Worm (Caenorhabditis elegans): ENCODE data around the gene Y71H2AM.1.
A peak's percentile ranks its signal among the peaks of the same experiment; 100 is the strongest.
"Not testable (repeated sequence)": the region's sequence is repeated elsewhere in the genome, so short reads cannot be mapped to it uniquely, and the experiment has no call there.

Gene Y71H2AM.1

DNA sequence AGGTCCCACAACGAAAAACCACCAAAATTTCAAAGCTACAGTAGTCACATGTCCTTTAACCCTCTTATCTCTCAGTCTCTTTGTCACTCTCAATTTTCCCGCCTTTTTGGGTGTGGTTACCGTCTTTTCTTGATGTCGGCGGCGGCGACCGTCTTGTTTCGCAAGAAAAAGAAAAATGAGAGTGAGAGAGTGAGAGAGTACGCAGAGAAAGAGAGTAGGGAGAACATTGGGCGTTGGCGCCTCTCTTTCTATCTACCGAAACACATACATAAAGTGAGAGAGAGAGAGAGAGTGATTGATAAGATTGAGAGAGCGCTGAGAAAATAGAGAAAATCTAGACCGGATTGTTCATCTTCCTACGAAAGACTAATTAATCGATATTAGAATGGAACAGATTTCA is 49.1 kb downstream of the Y71H2AM.1 start (continued):
- TF ChIP-seq unc-62 (GFP tag; optimal IDR thresholded peaks at IDR 0.05), result peak; percentile 52
- TF ChIP-seq ztf-11 (tag; optimal IDR thresholded peaks at IDR 0.05), result no peak
- TF ChIP-seq nhr-28 (tag; optimal IDR thresholded peaks at IDR 0.05), result no peak
- no peak for TF ChIP-seq unc-39 (tag; optimal IDR thresholded peaks at IDR 0.05)
- TF ChIP-seq nhr-12 (tag; optimal IDR thresholded peaks at IDR 0.05), result no peak

DNA sequence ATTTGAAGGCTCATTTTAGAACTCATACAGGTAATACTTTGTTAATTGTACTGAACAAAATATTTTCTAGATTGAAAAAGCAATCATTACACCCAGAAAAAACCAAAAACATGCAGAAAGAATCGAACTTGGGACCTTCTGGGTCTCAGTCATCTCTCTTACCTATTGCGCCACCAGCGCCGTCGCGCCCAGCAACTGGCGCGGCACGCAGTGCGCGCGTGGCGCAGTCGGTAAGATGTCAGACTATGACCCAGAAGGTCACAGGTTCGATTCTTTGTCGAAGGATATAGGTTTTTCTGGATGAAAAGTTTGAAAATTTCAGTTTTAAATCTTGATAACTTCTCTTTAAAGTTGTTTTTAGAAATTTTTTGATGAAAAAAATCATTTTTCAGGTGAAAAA is 52.8 kb downstream of the Y71H2AM.1 start:
- TF ChIP-seq unc-39 (tag; optimal IDR thresholded peaks at IDR 0.05), result no peak
- no peak for TF ChIP-seq nhr-23 (tag; optimal IDR thresholded peaks at IDR 0.05)
- no peak for TF ChIP-seq mdl-1 (tag; optimal IDR thresholded peaks at IDR 0.05)
- no peak for TF ChIP-seq nhr-43 (tag; optimal IDR thresholded peaks at IDR 0.05; ENCODE audit: poor library complexity, severe bottlenecking)
- no peak for TF ChIP-seq ZK546.5 (tag; optimal IDR thresholded peaks at IDR 0.05)
- TF ChIP-seq ama-1 (optimal IDR thresholded peaks at IDR 0.05), result no peak
- TF ChIP-seq lin-39 (tag; optimal IDR thresholded peaks at IDR 0.05), result no peak
- TF ChIP-seq nhr-67 (tag; optimal IDR thresholded peaks at IDR 0.05), result no peak
- TF ChIP-seq nhr-76 (tag; optimal IDR thresholded peaks at IDR 0.05), result no peak
- no peak for TF ChIP-seq nhr-12 (tag; optimal IDR thresholded peaks at IDR 0.05)
- no peak for TF ChIP-seq ceh-9 (tag; optimal IDR thresholded peaks at IDR 0.05)
- no peak for TF ChIP-seq nfya-1 (tag; optimal IDR thresholded peaks at IDR 0.05; ENCODE audit: insufficient read depth)
- TF ChIP-seq pha-4 (tag; optimal IDR thresholded peaks at IDR 0.05), result no peak
- no peak for TF ChIP-seq sea-2 (GFP tag; optimal IDR thresholded peaks at IDR 0.05)
- TF ChIP-seq R02D3.7 (tag; optimal IDR thresholded peaks at IDR 0.05), result no peak
- TF ChIP-seq ztf-4 (tag; optimal IDR thresholded peaks at IDR 0.05), result no peak
- no peak for TF ChIP-seq nhr-28 (tag; optimal IDR thresholded peaks at IDR 0.05)
- no peak for TF ChIP-seq mml-1 (tag; optimal IDR thresholded peaks at IDR 0.05)
- no peak for TF ChIP-seq nhr-237 (tag; optimal IDR thresholded peaks at IDR 0.05)
- no peak for TF ChIP-seq unc-62 (GFP tag; optimal IDR thresholded peaks at IDR 0.05)

DNA sequence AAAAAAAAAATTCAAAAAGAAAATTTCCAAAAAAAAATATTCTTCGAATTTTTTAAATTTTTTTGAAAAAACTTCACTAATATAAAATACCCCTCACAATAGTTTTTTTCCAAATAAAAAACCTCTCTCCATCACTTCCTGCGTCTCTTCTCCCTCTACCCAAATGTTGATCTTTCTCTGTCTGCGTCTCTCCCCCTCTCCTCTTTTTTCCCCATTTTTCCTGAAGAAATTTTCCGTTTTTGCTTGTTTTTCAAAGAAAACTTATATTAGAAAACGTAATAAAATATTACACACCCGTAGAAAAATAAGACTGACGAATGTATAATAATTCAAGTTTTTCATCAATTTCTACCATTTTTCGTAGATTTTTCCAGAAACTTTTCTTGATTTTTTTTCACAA is 54.2 kb downstream of the Y71H2AM.1 start:
- TF ChIP-seq hmg-11 (tag; optimal IDR thresholded peaks at IDR 0.05) (peak; percentile 49), pha-4 (tag; optimal IDR thresholded peaks at IDR 0.05) (peak; percentile 11), nfya-1 (tag; optimal IDR thresholded peaks at IDR 0.05; ENCODE audit: insufficient read depth) (peak; percentile 8), daf-12 (tag; optimal IDR thresholded peaks at IDR 0.05) (no peak)

DNA sequence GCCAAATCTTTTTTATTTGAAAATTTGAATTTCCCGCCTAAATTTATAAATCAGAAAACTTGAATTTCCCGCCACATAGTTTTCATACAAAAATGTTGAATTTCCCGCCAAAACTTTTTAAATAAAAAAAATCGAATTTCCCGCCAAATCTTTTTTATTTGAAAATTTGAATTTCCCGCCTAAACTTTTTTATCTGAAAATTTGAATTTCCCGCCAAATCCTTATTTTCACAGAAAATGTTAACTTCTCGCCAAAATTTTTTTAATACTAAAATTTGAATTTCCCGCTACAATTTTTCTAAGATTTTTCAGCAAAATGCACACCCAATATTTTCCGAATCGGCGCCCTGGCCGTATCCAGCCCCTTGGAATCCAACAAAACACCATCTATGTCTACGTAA is 55.1 kb downstream of the Y71H2AM.1 start, which contains the start of gene F56F11.2:
F56F11.2 (plus strand) TSS at position 301 of the 400 bp plus-strand sequence.
- not testable (repeated sequence) for TF ChIP-seq nhr-237 (tag; optimal IDR thresholded peaks at IDR 0.05); nhr-23 (tag; optimal IDR thresholded peaks at IDR 0.05); ama-1 (optimal IDR thresholded peaks at IDR 0.05)

Data from whole organism, L3 larva.